Fruit fly (Drosophila melanogaster) whole organism: ENCODE measurements around the gene alt.

Experiments
- CG8478 ChIP-seq: fragments of >200 bp; optimal IDR thresholded peaks from 2 replicates; lab custom pipeline; 2018; ENCODE audit warnings: inconsistent platforms
- pan ChIP-seq: fragments of >200 bp; optimal IDR thresholded peaks from 2 replicates; lab custom pipeline; 2017

dm6 chr3R:17718051-17718693, 35.9 kb upstream of the alt start, which contains the start of gene osa:
- TF ChIP-seq CG8478 (no peak), pan (lab: Kevin White, UChicago) (no peak)
